Worm (Caenorhabditis elegans): ENCODE data around the gene R04B5.5.

ce11 chrV:10043234-10043796 is 44.0 kb upstream of the R04B5.5 start, which contains the start of gene T06E8.8:
- TF ChIP-seq che-1 (tag; optimal IDR thresholded peaks at IDR 0.05) (no peak), unc-55 (GFP tag; optimal IDR thresholded peaks at IDR 0.05) (no peak)
